Worm (Caenorhabditis elegans): ENCODE measurements around the gene F40G12.7.

Gene F40G12.7

ce11 chrV:14240694-14241201, 33.6 kb upstream of the F40G12.7 start, which contains the start of gene K02E11.10:
Gene K02E11.10, minus strand, starts transcription at chrV:14241151.
- TF ChIP-seq pqm-1 (tag; optimal IDR thresholded peaks at IDR 0.05) (no peak), elt-2 (tag; optimal IDR thresholded peaks at IDR 0.05) (no peak), fkh-10 (GFP tag; optimal IDR thresholded peaks at IDR 0.05) (no peak), ztf-11 (tag; optimal IDR thresholded peaks at IDR 0.05) (no peak), zag-1 (tag; optimal IDR thresholded peaks at IDR 0.05) (no peak)

ce11 chrV:14243904-14244303, 30.5 kb upstream of the F40G12.7 start, which contains the start of gene sre-7:
Gene sre-7, plus strand, starts transcription at chrV:14244204.
- TF ChIP-seq ceh-28 (tag; optimal IDR thresholded peaks at IDR 0.05) (no peak), nhr-43 (tag; optimal IDR thresholded peaks at IDR 0.05; ENCODE audit: poor library complexity, severe bottlenecking) (no peak), ZK546.5 (tag; optimal IDR thresholded peaks at IDR 0.05) (no peak), nhr-11 (tag; optimal IDR thresholded peaks at IDR 0.05) (no peak), nhr-12 (tag; optimal IDR thresholded peaks at IDR 0.05) (no peak), nhr-77 (tag; optimal IDR thresholded peaks at IDR 0.05) (no peak), eor-1 (tag; optimal IDR thresholded peaks at IDR 0.05) (no peak), lsy-12 (tag; optimal IDR thresholded peaks at IDR 0.05) (no peak), fkh-10 (GFP tag; optimal IDR thresholded peaks at IDR 0.05) (no peak), ztf-11 (tag; optimal IDR thresholded peaks at IDR 0.05) (no peak), elt-3 (tag; optimal IDR thresholded peaks at IDR 0.05) (no peak), jun-1 (tag; optimal IDR thresholded peaks at IDR 0.05) (no peak), lin-15B (tag; optimal IDR thresholded peaks at IDR 0.05) (no peak), ama-1 (optimal IDR thresholded peaks at IDR 0.05) (no peak), aly-2 (tag; optimal IDR thresholded peaks at IDR 0.05) (no peak), nhr-28 (tag; optimal IDR thresholded peaks at IDR 0.05) (no peak), unc-39 (tag; optimal IDR thresholded peaks at IDR 0.05) (no peak), fos-1 (tag; optimal IDR thresholded peaks at IDR 0.05) (no peak), skn-1 (tag; optimal IDR thresholded peaks at IDR 0.05) (no peak), ztf-4 (tag; optimal IDR thresholded peaks at IDR 0.05) (no peak)

- no peak for TF ChIP-seq nhr-237 (tag; optimal IDR thresholded peaks at IDR 0.05)
- no peak for TF ChIP-seq nhr-43 (tag; optimal IDR thresholded peaks at IDR 0.05; ENCODE audit: poor library complexity, severe bottlenecking)
- no peak for TF ChIP-seq snpc-4 (tag; optimal IDR thresholded peaks at IDR 0.05)
- no peak for TF ChIP-seq pqm-1 (tag; optimal IDR thresholded peaks at IDR 0.05)
- TF ChIP-seq nhr-77 (tag; optimal IDR thresholded peaks at IDR 0.05) = no peak
- TF ChIP-seq nhr-11 (tag; optimal IDR thresholded peaks at IDR 0.05) = no peak
- TF ChIP-seq ceh-16 (tag; optimal IDR thresholded peaks at IDR 0.05) = no peak
- no peak for TF ChIP-seq hmg-11 (tag; optimal IDR thresholded peaks at IDR 0.05)
Observed at ce11 chrV:14246761-14247160, 27.6 kb upstream of the F40G12.7 start, which contains the start of gene K02E11.3. Gene K02E11.3, minus strand, starts transcription at chrV:14246861.

- TF ChIP-seq egl-27 (tag; optimal IDR thresholded peaks at IDR 0.05) = no peak
- no peak for TF ChIP-seq ztf-4 (tag; optimal IDR thresholded peaks at IDR 0.05)
- no peak for TF ChIP-seq fos-1 (tag; optimal IDR thresholded peaks at IDR 0.05)
- no peak for TF ChIP-seq nhr-12 (tag; optimal IDR thresholded peaks at IDR 0.05)
- no peak for TF ChIP-seq daf-12 (tag; optimal IDR thresholded peaks at IDR 0.05)
- TF ChIP-seq elt-2 (tag; optimal IDR thresholded peaks at IDR 0.05) = no peak
Observed at ce11 chrV:14248025-14248424, 26.3 kb upstream of the F40G12.7 start, which contains the start of gene K02E11.4. Gene K02E11.4, minus strand, starts transcription at chrV:14248125.

ce11 chrV:14248654-14249053, 25.7 kb upstream of the F40G12.7 start, which contains the start of gene K02E11.6:
Gene K02E11.6, plus strand, starts transcription at chrV:14248802.
- no peak for TF ChIP-seq mdl-1 (tag; optimal IDR thresholded peaks at IDR 0.05)
- TF ChIP-seq pqm-1 (tag; optimal IDR thresholded peaks at IDR 0.05) = no peak
- no peak for TF ChIP-seq jun-1 (tag; optimal IDR thresholded peaks at IDR 0.05)
- no peak for TF ChIP-seq nhr-25 (tag; optimal IDR thresholded peaks at IDR 0.05)
- TF ChIP-seq nhr-76 (tag; optimal IDR thresholded peaks at IDR 0.05) = no peak
- TF ChIP-seq nhr-43 (tag; optimal IDR thresholded peaks at IDR 0.05; ENCODE audit: poor library complexity, severe bottlenecking) = no peak
- TF ChIP-seq elt-2 (tag; optimal IDR thresholded peaks at IDR 0.05) = no peak
- no peak for TF ChIP-seq ztf-4 (tag; optimal IDR thresholded peaks at IDR 0.05)
- no peak for TF ChIP-seq mml-1 (tag; optimal IDR thresholded peaks at IDR 0.05)
- no peak for TF ChIP-seq nhr-67 (tag; optimal IDR thresholded peaks at IDR 0.05)
- TF ChIP-seq lin-39 (tag; optimal IDR thresholded peaks at IDR 0.05) = no peak
- no peak for TF ChIP-seq unc-39 (tag; optimal IDR thresholded peaks at IDR 0.05)
- TF ChIP-seq sea-2 (GFP tag; optimal IDR thresholded peaks at IDR 0.05) = no peak
- no peak for TF ChIP-seq pha-4 (tag; optimal IDR thresholded peaks at IDR 0.05)
- no peak for TF ChIP-seq ama-1 (optimal IDR thresholded peaks at IDR 0.05)
- no peak for TF ChIP-seq skn-1 (tag; optimal IDR thresholded peaks at IDR 0.05)
- no peak for TF ChIP-seq nhr-28 (tag; optimal IDR thresholded peaks at IDR 0.05)
- no peak for TF ChIP-seq snpc-4 (tag; optimal IDR thresholded peaks at IDR 0.05)

Measured in whole organism, L3 larva.